Worm (Caenorhabditis elegans): ENCODE measurements around the gene F53H1.4.

ce11 chrIV:1359125-1359524 is 49.2 kb downstream of the F53H1.4 start, which contains the start of gene col-105:
- TF ChIP-seq sox-2 (GFP tag; IDR thresholded peaks at IDR 0.05): no peak
- no peak for TF ChIP-seq unc-42 (tag; optimal IDR thresholded peaks at IDR 0.05)
- no peak for TF ChIP-seq odd-2 (tag; optimal IDR thresholded peaks at IDR 0.05)

Data from whole organism, late embryonic.